Worm (Caenorhabditis elegans) whole organism, midembryonic: ENCODE results near the gene ZK1010.12.
A peak's percentile ranks its signal among the peaks of the same experiment; 100 is the strongest.

Source experiments
- T22C8.4 ChIP-seq: fragments of 200-800 bp; sonication (Bioruptor generic); IDR thresholded peaks from 2 replicates; pipeline ENCODE4 v1.3.6; 2022; ENCODE audit warnings: missing genetic modification characterization, missing compliant biosample characterization
- cog-1 ChIP-seq: sonication (generic microtip); optimal IDR thresholded peaks from 2 replicates; lab custom pipeline; 2016; ENCODE audit warnings: missing genetic modification characterization, missing compliant biosample characterization
- flt-1 ChIP-seq: fragments of 200-800 bp; sonication (Bioruptor generic); IDR thresholded peaks from 2 replicates; pipeline ENCODE4 v1.3.6; 2022; ENCODE audit warnings: missing genetic modification characterization, missing compliant biosample characterization
- klf-2 ChIP-seq: fragments of 200-800 bp; sonication (Bioruptor generic); conservative IDR thresholded peaks from 2 replicates; pipeline ENCODE4 v1.3.6; 2022; ENCODE audit warnings: missing genetic modification reagents, missing genetic modification characterization, missing compliant biosample characterization
- med-1 ChIP-seq: sonication (generic microtip); optimal IDR thresholded peaks from 2 replicates; lab custom pipeline; 2017; ENCODE audit warnings: missing genetic modification characterization, mild to moderate bottlenecking, missing compliant biosample characterization, antibody characterized with exemption, missing genetic modification reagents; ENCODE audit not compliant: insufficient read depth
- ref-1 ChIP-seq: fragments of 200-800 bp; sonication (Bioruptor generic); conservative IDR thresholded peaks from 2 replicates; pipeline ENCODE4 v1.3.6; 2022; ENCODE audit warnings: missing genetic modification reagents, missing genetic modification characterization, missing compliant biosample characterization
- tab-1 ChIP-seq: fragments of 200-800 bp; sonication (Bioruptor generic); IDR thresholded peaks from 2 replicates; pipeline ENCODE4 v1.3.6; 2022; ENCODE audit warnings: missing genetic modification characterization, missing compliant biosample characterization
- ztf-23 ChIP-seq: fragments of 200-800 bp; sonication (Bioruptor generic); IDR thresholded peaks from 2 replicates; pipeline ENCODE4 v1.3.6; 2022; ENCODE audit warnings: missing genetic modification reagents, missing genetic modification characterization, missing compliant biosample characterization
- ztf-29 ChIP-seq: fragments of 200-800 bp; sonication (Bioruptor generic); IDR thresholded peaks from 2 replicates; pipeline ENCODE4 v1.3.6; 2022; ENCODE audit warnings: missing genetic modification reagents, missing genetic modification characterization, missing compliant biosample characterization

Gene ZK1010.12

ce11 chrIII:12968330-12968729 lies 22.8 kb upstream of the ZK1010.12 start:
- TF ChIP-seq flt-1 (GFP tag; lab: Robert Waterston, UW) (no peak), med-1 (GFP tag; lab: Kevin White, UChicago) (no peak)

DNA sequence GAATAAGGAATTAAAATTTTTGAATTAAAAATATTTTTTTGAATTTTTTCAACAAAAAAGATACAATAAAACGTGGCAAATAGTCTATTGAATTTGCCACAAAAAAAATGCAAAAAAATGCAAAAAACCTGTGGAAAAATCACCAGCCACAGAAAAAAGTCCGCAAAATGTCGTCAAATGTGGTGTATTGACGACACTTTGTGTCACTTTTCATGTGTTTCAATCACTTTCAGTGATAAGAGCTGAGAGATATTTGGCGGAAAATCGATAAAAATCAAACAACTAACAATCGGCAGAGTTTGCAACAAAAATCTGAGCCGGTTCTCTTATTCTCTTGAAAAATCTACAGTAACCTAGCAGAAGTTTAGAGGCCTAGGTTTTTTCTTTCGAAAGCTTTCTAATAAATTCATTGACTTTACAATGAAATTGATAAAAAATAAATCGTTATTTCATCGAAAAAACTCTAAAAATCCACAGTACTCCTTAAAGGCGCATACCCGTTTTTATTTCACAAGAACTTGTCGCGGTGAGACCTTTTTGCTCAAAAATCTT lies 19.2 kb upstream of the ZK1010.12 start:
- TF ChIP-seq flt-1 (GFP tag; lab: Robert Waterston, UW) (no peak), med-1 (GFP tag; lab: Kevin White, UChicago) (no peak), ztf-29 (GFP tag; lab: Robert Waterston, UW) (no peak), T22C8.4 (GFP tag; lab: Robert Waterston, UW) (no peak), tab-1 (GFP tag; lab: Robert Waterston, UW) (no peak), ref-1 (GFP tag; lab: Robert Waterston, UW) (no peak), cog-1 (tag; lab: Kevin White, UChicago) (no peak), klf-2 (GFP tag; lab: Robert Waterston, UW) (no peak), ztf-23 (GFP tag; lab: Robert Waterston, UW) (no peak)

DNA sequence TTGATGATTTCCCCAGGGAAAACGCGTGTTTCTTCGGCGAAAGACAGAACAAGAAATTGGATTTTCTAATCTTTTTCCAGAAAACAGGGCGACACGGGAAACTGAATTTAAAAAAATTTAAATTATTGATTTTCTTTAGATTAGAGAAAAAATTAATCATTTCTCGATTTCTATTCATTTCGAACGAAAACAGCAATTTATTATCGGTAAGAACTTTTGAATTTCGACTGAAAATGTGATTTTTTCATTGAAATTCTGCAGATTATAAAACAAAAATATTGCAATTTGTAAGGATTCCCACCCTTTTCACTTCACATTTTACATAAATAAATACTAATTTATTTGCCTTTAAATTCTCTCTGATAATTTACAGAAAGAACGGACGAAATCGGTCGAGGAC lies 18.7 kb upstream of the ZK1010.12 start, which contains the start of gene bckd-1A:
Gene bckd-1A (minus strand): TSS at position 101 of the 400 bp plus-strand sequence.
- TF ChIP-seq ztf-23 (GFP tag; lab: Robert Waterston, UW): no peak
- TF ChIP-seq klf-2 (GFP tag; lab: Robert Waterston, UW): no peak
- TF ChIP-seq flt-1 (GFP tag; lab: Robert Waterston, UW): no peak
- TF ChIP-seq ref-1 (GFP tag; lab: Robert Waterston, UW): no peak
- TF ChIP-seq ztf-29 (GFP tag; lab: Robert Waterston, UW): no peak
- no peak for TF ChIP-seq med-1 (GFP tag; lab: Kevin White, UChicago)
- TF ChIP-seq tab-1 (GFP tag; lab: Robert Waterston, UW): no peak
- TF ChIP-seq T22C8.4 (GFP tag; lab: Robert Waterston, UW): no peak
- no peak for TF ChIP-seq cog-1 (tag; lab: Kevin White, UChicago)

ce11 chrIII:12977559-12977958 lies 13.5 kb upstream of the ZK1010.12 start, which contains the start of gene ZK1010.2:
Gene ZK1010.2, minus strand, starts transcription at chrIII:12977862.
- no peak for TF ChIP-seq cog-1 (tag; lab: Kevin White, UChicago)
- no peak for TF ChIP-seq ztf-29 (GFP tag; lab: Robert Waterston, UW)
- no peak for TF ChIP-seq tab-1 (GFP tag; lab: Robert Waterston, UW)
- no peak for TF ChIP-seq ref-1 (GFP tag; lab: Robert Waterston, UW)
- no peak for TF ChIP-seq T22C8.4 (GFP tag; lab: Robert Waterston, UW)
- no peak for TF ChIP-seq ztf-23 (GFP tag; lab: Robert Waterston, UW)
- no peak for TF ChIP-seq klf-2 (GFP tag; lab: Robert Waterston, UW)
- no peak for TF ChIP-seq flt-1 (GFP tag; lab: Robert Waterston, UW)
- TF ChIP-seq med-1 (GFP tag; lab: Kevin White, UChicago): no peak

DNA sequence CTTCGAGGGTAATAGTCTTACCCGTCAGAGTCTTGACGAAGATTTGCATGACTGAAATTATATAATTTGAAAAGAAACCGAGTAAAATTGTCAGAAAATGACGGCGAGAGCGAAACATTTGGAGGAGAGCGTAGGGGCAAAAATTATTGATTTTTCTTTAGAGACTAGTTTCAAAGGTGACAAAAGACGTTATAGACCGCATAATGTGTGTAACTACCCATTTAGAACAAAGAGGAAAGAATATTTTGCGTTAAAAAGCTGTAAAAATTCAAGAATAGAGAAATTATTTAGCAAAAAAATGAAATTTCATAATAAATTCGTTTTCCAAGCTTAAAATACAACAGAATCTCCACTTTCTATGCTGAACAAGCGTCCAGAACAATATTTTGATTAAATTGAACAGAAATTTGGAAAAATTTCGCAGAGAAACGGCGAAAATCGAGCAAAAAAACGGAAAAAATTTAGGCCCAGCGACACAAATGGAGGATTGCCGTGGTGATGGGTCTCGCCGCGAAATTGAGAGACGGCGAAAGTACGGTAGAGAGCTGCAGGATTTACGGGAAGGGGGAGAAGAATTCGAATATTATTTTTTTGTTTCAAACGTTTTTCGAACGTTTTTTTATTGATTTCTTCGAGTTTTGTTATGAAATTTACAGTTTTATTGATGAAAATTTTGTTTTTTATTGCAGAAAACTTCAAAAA lies 12.5 kb upstream of the ZK1010.12 start, which contains the start of the genes ubq-2 and frg-1:
Gene ubq-2 (minus strand): TSS at position 51 of the 702 bp plus-strand sequence.
Gene frg-1 (plus strand): TSS at position 690 of the 702 bp plus-strand sequence.
- TF ChIP-seq cog-1 (tag; lab: Kevin White, UChicago) (peak; percentile 10), tab-1 (GFP tag; lab: Robert Waterston, UW) (no peak), T22C8.4 (GFP tag; lab: Robert Waterston, UW) (peak; percentile 26; the same call in 1 of the 2 replicates), ztf-29 (GFP tag; lab: Robert Waterston, UW) (no peak), ztf-23 (GFP tag; lab: Robert Waterston, UW) (0 out of 2 replicates have a peak, but pooled peaks have one; percentile 25)

DNA sequence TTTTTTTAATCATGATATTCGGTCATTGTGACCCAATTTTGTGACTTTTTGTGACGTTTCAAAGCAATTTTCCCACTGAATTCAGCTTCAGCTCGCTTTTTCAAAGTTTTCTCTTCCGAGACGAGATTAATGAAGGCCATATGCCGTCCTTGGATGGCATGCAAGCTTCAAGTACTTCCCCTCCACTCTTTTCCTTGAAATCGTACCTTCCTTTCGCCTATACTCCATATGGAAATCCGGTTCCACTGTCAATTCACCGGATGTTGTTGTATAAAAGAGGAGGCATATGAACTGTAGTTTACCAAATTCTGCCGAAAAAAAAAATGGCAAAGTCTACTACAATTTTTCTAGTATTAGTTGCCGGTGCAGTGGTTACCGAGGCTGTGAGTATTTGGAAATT lies 10.3 kb upstream of the ZK1010.12 start, which contains the start of gene ZK1010.4:
Gene ZK1010.4 (plus strand): TSS at position 301 of the 400 bp plus-strand sequence.
- TF ChIP-seq ref-1 (GFP tag; lab: Robert Waterston, UW): no peak
- no peak for TF ChIP-seq tab-1 (GFP tag; lab: Robert Waterston, UW)
- no peak for TF ChIP-seq ztf-23 (GFP tag; lab: Robert Waterston, UW)
- no peak for TF ChIP-seq klf-2 (GFP tag; lab: Robert Waterston, UW)

- TF ChIP-seq T22C8.4 (GFP tag; lab: Robert Waterston, UW) (0 out of 2 replicates have a peak, but pooled peaks have one; percentile 38), flt-1 (GFP tag; lab: Robert Waterston, UW) (no peak)
Observed at ce11 chrIII:12987418-12987817, 3.7 kb upstream of the ZK1010.12 start, which contains the start of gene ZK1010.5. Gene ZK1010.5, minus strand, starts transcription at chrIII:12987518.

- no peak for TF ChIP-seq tab-1 (GFP tag; lab: Robert Waterston, UW)
- TF ChIP-seq klf-2 (GFP tag; lab: Robert Waterston, UW): no peak
- no peak for TF ChIP-seq ztf-29 (GFP tag; lab: Robert Waterston, UW)
Observed at ce11 chrIII:12993055-12993454, 2.0 kb downstream of the ZK1010.12 start.

ce11 chrIII:12993607-12994006 lies 2.5 kb downstream of the ZK1010.12 start, which contains the start of gene col-97:
Gene col-97, minus strand, starts transcription at chrIII:12993707.
- no peak for TF ChIP-seq cog-1 (tag; lab: Kevin White, UChicago)
- TF ChIP-seq med-1 (GFP tag; lab: Kevin White, UChicago): no peak
- TF ChIP-seq ref-1 (GFP tag; lab: Robert Waterston, UW): no peak
- no peak for TF ChIP-seq flt-1 (GFP tag; lab: Robert Waterston, UW)
- TF ChIP-seq klf-2 (GFP tag; lab: Robert Waterston, UW): no peak
- TF ChIP-seq ztf-29 (GFP tag; lab: Robert Waterston, UW): no peak
- TF ChIP-seq tab-1 (GFP tag; lab: Robert Waterston, UW): no peak
- no peak for TF ChIP-seq T22C8.4 (GFP tag; lab: Robert Waterston, UW)
- no peak for TF ChIP-seq ztf-23 (GFP tag; lab: Robert Waterston, UW)
